Worm (Caenorhabditis elegans): ENCODE results near the gene F58H1.5.

DNA sequence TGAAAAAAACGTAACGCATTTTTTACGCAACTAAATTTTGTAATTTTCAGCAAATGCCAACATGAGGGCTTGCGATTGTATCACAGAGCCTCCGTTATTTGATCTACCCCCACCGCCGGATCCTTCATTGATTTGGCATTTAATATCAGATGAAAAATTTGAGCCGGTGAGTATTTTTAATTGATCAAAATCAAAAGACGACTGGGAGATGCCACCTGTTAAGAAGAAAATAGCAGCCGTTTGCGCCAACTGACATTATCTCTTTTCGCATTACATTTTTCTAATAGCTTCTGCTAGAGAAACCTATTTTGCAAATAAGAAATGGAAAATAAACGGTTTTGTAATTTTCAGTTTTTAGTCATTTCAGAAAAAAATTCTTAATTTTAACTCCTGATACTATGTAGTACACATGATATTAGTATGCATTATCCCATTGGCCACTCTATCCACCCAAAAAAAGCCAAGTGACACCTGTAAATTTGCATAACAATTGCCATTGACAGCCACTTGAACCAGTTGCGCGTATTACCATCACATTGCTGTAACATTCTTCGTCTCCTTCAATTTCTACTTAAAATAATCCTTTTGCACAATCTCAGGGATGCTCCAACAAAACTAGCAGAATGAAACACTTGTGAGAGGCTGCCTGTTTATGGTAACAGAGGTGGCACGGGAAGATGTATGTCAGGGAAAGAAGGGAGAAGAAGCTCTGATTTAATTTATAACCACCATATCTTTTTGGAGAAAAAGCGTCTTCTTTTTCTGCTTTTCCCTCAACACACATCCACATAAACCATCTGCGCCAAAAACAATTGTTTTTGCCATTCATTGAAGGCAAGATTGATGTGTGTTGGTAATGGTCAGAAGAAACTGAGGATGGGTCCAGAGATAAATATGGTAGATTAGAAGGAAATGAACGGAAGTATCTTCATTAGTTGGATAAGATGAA is at the start of gene F58H1.5:
- TF ChIP-seq hlh-15 (tag; optimal IDR thresholded peaks at IDR 0.05): no peak
- no peak for TF ChIP-seq fax-1 (tag; optimal IDR thresholded peaks at IDR 0.05)
- no peak for TF ChIP-seq mec-3 (tag; optimal IDR thresholded peaks at IDR 0.05; ENCODE audit: borderline replicate concordance)
- no peak for TF ChIP-seq pag-3 (tag; optimal IDR thresholded peaks at IDR 0.05; ENCODE audit: borderline replicate concordance)

Data from whole organism, late embryonic.